Fruit fly (Drosophila melanogaster): ENCODE results near the gene CG1316.
A peak's percentile ranks its signal among the peaks of the same experiment; 100 is the strongest.

CG1316 gene

dm6 chr3L:4267403-4267802 lies 16.2 kb upstream of the CG1316 start, which contains the start of gene CG33764:
TSS of gene CG33764 (minus strand) at chr3L:4267503.
- TF ChIP-seq ey (GFP tag; optimal IDR thresholded peaks at IDR 0.05) (no peak), HLH106 (tag; optimal IDR thresholded peaks at IDR 0.05) (no peak), brk (GFP tag; optimal IDR thresholded peaks at IDR 0.05) (no peak), CG9705 (GFP tag; optimal IDR thresholded peaks at IDR 0.05) (no peak)

- TF ChIP-seq h (GFP tag; optimal IDR thresholded peaks at IDR 0.05) (no peak), dl (GFP tag; optimal IDR thresholded peaks at IDR 0.05; ENCODE audit: insufficient read depth in 1 of 2, partially characterized antibody in 2 of 2) (no peak), Myc (optimal IDR thresholded peaks at IDR 0.05) (no peak), fru (GFP tag; optimal IDR thresholded peaks at IDR 0.05) (no peak), usp (GFP tag; optimal IDR thresholded peaks at IDR 0.05) (no peak), Hr83 (GFP tag; optimal IDR thresholded peaks at IDR 0.05; ENCODE audit: poor library complexity, severe bottlenecking) (no peak), HLH106 (tag; optimal IDR thresholded peaks at IDR 0.05) (no peak), jim (GFP tag; optimal IDR thresholded peaks at IDR 0.05) (no peak), Hnf4 (GFP tag; optimal IDR thresholded peaks at IDR 0.05) (no peak)
Measured at dm6 chr3L:4269208-4269607, 14.4 kb upstream of the CG1316 start.

- peak; percentile 3 for TF ChIP-seq sv (GFP tag; optimal IDR thresholded peaks at IDR 0.05)
- TF ChIP-seq CG32264 (GFP tag; optimal IDR thresholded peaks at IDR 0.05): no peak
- peak; percentile 56 for TF ChIP-seq br (GFP tag; optimal IDR thresholded peaks at IDR 0.05)
- no peak for TF ChIP-seq dl (GFP tag; optimal IDR thresholded peaks at IDR 0.05; ENCODE audit: insufficient read depth in 1 of 2, partially characterized antibody in 2 of 2)
- TF ChIP-seq Dfd (GFP tag; optimal IDR thresholded peaks at IDR 0.05): no peak
- peak; percentile 61 for TF ChIP-seq CG9705 (GFP tag; optimal IDR thresholded peaks at IDR 0.05)
- TF ChIP-seq lola (GFP tag; optimal IDR thresholded peaks at IDR 0.05): no peak
- TF ChIP-seq fru (GFP tag; optimal IDR thresholded peaks at IDR 0.05): peak; percentile 71
- peak; percentile 79 for TF ChIP-seq rgr (GFP tag; optimal IDR thresholded peaks at IDR 0.05)
- peak; percentile 83 for TF ChIP-seq h (GFP tag; optimal IDR thresholded peaks at IDR 0.05)
- TF ChIP-seq N (GFP tag; optimal IDR thresholded peaks at IDR 0.05): no peak
- peak; percentile 90 for TF ChIP-seq HLH106 (tag; optimal IDR thresholded peaks at IDR 0.05)
- TF ChIP-seq foxo (GFP tag; optimal IDR thresholded peaks at IDR 0.05): peak in 1 of 2 experiments; percentile 86
- TF ChIP-seq CrebA (GFP tag; optimal IDR thresholded peaks at IDR 0.05; ENCODE audit: borderline replicate concordance): no peak
- TF ChIP-seq sage (GFP tag; optimal IDR thresholded peaks at IDR 0.05): peak; percentile 47
- no peak for TF ChIP-seq Vsx2 (GFP tag; optimal IDR thresholded peaks at IDR 0.05; ENCODE audit: partially characterized antibody)
- no peak for TF ChIP-seq Mio (GFP tag; optimal IDR thresholded peaks at IDR 0.05)
- peak; percentile 86 for TF ChIP-seq OdsH (GFP tag; optimal IDR thresholded peaks at IDR 0.05)
- TF ChIP-seq Hr83 (GFP tag; optimal IDR thresholded peaks at IDR 0.05; ENCODE audit: poor library complexity, severe bottlenecking): no peak
- TF ChIP-seq Myc (optimal IDR thresholded peaks at IDR 0.05): no peak
- no peak for TF ChIP-seq pan (optimal IDR thresholded peaks at IDR 0.05)
- TF ChIP-seq psq (GFP tag; optimal IDR thresholded peaks at IDR 0.05): peak; percentile 75
- TF ChIP-seq tai (GFP tag; optimal IDR thresholded peaks at IDR 0.05): no peak
- TF ChIP-seq GATAd (GFP tag; optimal IDR thresholded peaks at IDR 0.05): no peak
- no peak for TF ChIP-seq Dif (GFP tag; optimal IDR thresholded peaks at IDR 0.05; ENCODE audit: partially characterized antibody)
- TF ChIP-seq dmrt93B (GFP tag; optimal IDR thresholded peaks at IDR 0.05): peak; percentile 75
- TF ChIP-seq Rel (GFP tag; optimal IDR thresholded peaks at IDR 0.05): peak; percentile 50
- TF ChIP-seq Rel (tag; optimal IDR thresholded peaks at IDR 0.05): peak; percentile 63
- TF ChIP-seq ey (GFP tag; optimal IDR thresholded peaks at IDR 0.05): peak; percentile 55
- no peak for TF ChIP-seq Jra (GFP tag; optimal IDR thresholded peaks at IDR 0.05)
- peak; percentile 90 for TF ChIP-seq Sp1 (GFP tag; optimal IDR thresholded peaks at IDR 0.05)
- TF ChIP-seq jim (GFP tag; optimal IDR thresholded peaks at IDR 0.05): no peak
- peak; percentile 53 for TF ChIP-seq woc (GFP tag; optimal IDR thresholded peaks at IDR 0.05)
- TF ChIP-seq usp (GFP tag; optimal IDR thresholded peaks at IDR 0.05): no peak
- no peak for TF ChIP-seq dsf (GFP tag; optimal IDR thresholded peaks at IDR 0.05; ENCODE audit: borderline replicate concordance)
- TF ChIP-seq brk (GFP tag; optimal IDR thresholded peaks at IDR 0.05): peak; percentile 55
- peak; percentile 52 for TF ChIP-seq Hnf4 (GFP tag; optimal IDR thresholded peaks at IDR 0.05)
- TF ChIP-seq Hr78 (GFP tag; optimal IDR thresholded peaks at IDR 0.05): no peak
Measured at dm6 chr3L:4269920-4270319, 13.7 kb upstream of the CG1316 start.

All from whole organism, wandering third instar larva.